Worm (Caenorhabditis elegans) whole organism, late embryonic: ENCODE data around the gene F58B4.3.

ENCODE experiments used
- F13H6.1 ChIP-seq: sonication (generic microtip); optimal IDR thresholded peaks from 2 replicates; lab custom pipeline; 2016; ENCODE audit warnings: missing genetic modification characterization, missing compliant biosample characterization
- K09A11.1 ChIP-seq: sonication (generic microtip); optimal IDR thresholded peaks from 2 replicates; lab custom pipeline; 2017; ENCODE audit warnings: antibody characterized with exemption, mild to moderate bottlenecking, missing genetic modification characterization, missing compliant biosample characterization; ENCODE audit not compliant: insufficient read depth
- T23F11.4 ChIP-seq: fragments of 200-800 bp; sonication (Bioruptor generic); optimal IDR thresholded peaks from 2 replicates; lab custom pipeline; 2018; ENCODE audit warnings: mild to moderate bottlenecking, missing genetic modification characterization, missing compliant biosample characterization
- ama-1 ChIP-seq: fragments of 150-350 bp; optimal IDR thresholded peaks from 2 replicates; lab custom pipeline; 2014
- ceh-14 ChIP-seq: sonication (generic microtip); optimal IDR thresholded peaks from 2 replicates; lab custom pipeline; 2016; ENCODE audit warnings: missing genotype, missing genetic modification characterization, missing compliant biosample characterization
- ceh-18 ChIP-seq: sonication (generic microtip); optimal IDR thresholded peaks from 2 replicates; lab custom pipeline; 2016; ENCODE audit warnings: missing genetic modification characterization, missing compliant biosample characterization
- ceh-19 ChIP-seq: fragments of 200-800 bp; sonication (Bioruptor generic); optimal IDR thresholded peaks from 2 replicates; lab custom pipeline; 2018; ENCODE audit warnings: mild to moderate bottlenecking, missing genetic modification characterization, missing compliant biosample characterization
- ceh-2 ChIP-seq: sonication (generic microtip); optimal IDR thresholded peaks from 2 replicates; lab custom pipeline; 2016; ENCODE audit warnings: missing genotype, missing genetic modification characterization, missing compliant biosample characterization
- ceh-22 ChIP-seq: sonication (generic microtip); optimal IDR thresholded peaks from 2 replicates; lab custom pipeline; 2017; ENCODE audit warnings: missing biosample characterization, missing genetic modification characterization
- ceh-24 ChIP-seq: sonication (generic microtip); optimal IDR thresholded peaks from 2 replicates; lab custom pipeline; 2016; ENCODE audit warnings: mild to moderate bottlenecking, missing genetic modification characterization, missing compliant biosample characterization
- ceh-31 ChIP-seq: sonication (generic microtip); optimal IDR thresholded peaks from 2 replicates; lab custom pipeline; 2016; ENCODE audit warnings: missing genetic modification characterization, missing compliant biosample characterization
- ceh-45 ChIP-seq: fragments of 200-800 bp; sonication (Bioruptor generic); IDR thresholded peaks from 2 replicates; pipeline ENCODE4 v1.3.6; 2022; ENCODE audit warnings: missing genetic modification reagents, missing genetic modification characterization, missing compliant biosample characterization
- ceh-48 ChIP-seq: sonication (generic microtip); optimal IDR thresholded peaks from 2 replicates; lab custom pipeline; 2016; ENCODE audit warnings: missing genetic modification characterization, inconsistent platforms, missing compliant biosample characterization
- ceh-9 ChIP-seq: sonication (generic microtip); optimal IDR thresholded peaks from 2 replicates; lab custom pipeline; 2016; ENCODE audit warnings: mild to moderate bottlenecking, missing genetic modification characterization, inconsistent platforms, missing compliant biosample characterization
- che-1 ChIP-seq: sonication (generic microtip); optimal IDR thresholded peaks from 2 replicates; lab custom pipeline; 2016; ENCODE audit warnings: mild to moderate bottlenecking, missing genetic modification characterization, missing compliant biosample characterization
- dmd-4 ChIP-seq: sonication (generic microtip); optimal IDR thresholded peaks from 2 replicates; lab custom pipeline; 2016; ENCODE audit warnings: borderline replicate concordance, missing genetic modification characterization, missing compliant biosample characterization
- elt-2 ChIP-seq: sonication (generic microtip); optimal IDR thresholded peaks from 2 replicates; lab custom pipeline; 2016; ENCODE audit warnings: missing genetic modification reagents, missing genetic modification characterization, missing compliant biosample characterization
- hlh-13 ChIP-seq: fragments of 200-800 bp; sonication (Bioruptor generic); optimal IDR thresholded peaks from 2 replicates; lab custom pipeline; 2018; ENCODE audit warnings: mild to moderate bottlenecking, missing genetic modification characterization, missing compliant biosample characterization
- hlh-30 ChIP-seq: sonication (generic microtip); optimal IDR thresholded peaks from 2 replicates; lab custom pipeline; 2017; ENCODE audit warnings: antibody characterized with exemption, missing genetic modification characterization, missing compliant biosample characterization; ENCODE audit not compliant: insufficient read depth
- hlh-6 ChIP-seq: sonication (generic microtip); optimal IDR thresholded peaks from 2 replicates; lab custom pipeline; 2016; ENCODE audit warnings: missing genotype, missing genetic modification characterization, missing compliant biosample characterization
- hlh-8 ChIP-seq: sonication (generic microtip); optimal IDR thresholded peaks from 2 replicates; lab custom pipeline; 2016; ENCODE audit warnings: missing genotype, missing genetic modification characterization, missing compliant biosample characterization
- lim-6 ChIP-seq: sonication (generic microtip); optimal IDR thresholded peaks from 2 replicates; lab custom pipeline; 2016; ENCODE audit warnings: missing genetic modification characterization, missing compliant biosample characterization
- lin-11 ChIP-seq: fragments of 200-800 bp; sonication (Bioruptor generic); optimal IDR thresholded peaks from 2 replicates; lab custom pipeline; 2018; ENCODE audit warnings: mild to moderate bottlenecking, missing genetic modification characterization, missing compliant biosample characterization
- madf-2 ChIP-seq: sonication (generic microtip); optimal IDR thresholded peaks from 2 replicates; lab custom pipeline; 2017; ENCODE audit warnings: missing genetic modification characterization, missing compliant biosample characterization
- nfya-1 ChIP-seq: sonication (generic microtip); optimal IDR thresholded peaks from 2 replicates; lab custom pipeline; 2017; ENCODE audit warnings: missing genetic modification characterization, mild to moderate bottlenecking, missing compliant biosample characterization, antibody characterized with exemption, moderate library complexity
- nhr-11 ChIP-seq: fragments of 150-350 bp; optimal IDR thresholded peaks from 2 replicates; lab custom pipeline; 2014; ENCODE audit warnings: missing biosample characterization, missing genetic modification characterization
- npax-4 ChIP-seq: sonication (generic microtip); optimal IDR thresholded peaks from 2 replicates; lab custom pipeline; 2016; ENCODE audit warnings: missing genetic modification characterization, missing compliant biosample characterization
- pat-9 ChIP-seq: fragments of 200-800 bp; sonication (Bioruptor generic); optimal IDR thresholded peaks from 2 replicates; lab custom pipeline; 2018; ENCODE audit warnings: mild to moderate bottlenecking, missing genetic modification characterization, moderate library complexity, missing compliant biosample characterization
- pha-4 ChIP-seq: fragments of 150-350 bp; optimal IDR thresholded peaks from 2 replicates; lab custom pipeline; 2018; ENCODE audit warnings: missing biosample characterization, missing genetic modification reagents, missing genetic modification characterization
- pqm-1 ChIP-seq: sonication (generic microtip); optimal IDR thresholded peaks from 2 replicates; lab custom pipeline; 2016; ENCODE audit warnings: missing genetic modification characterization, missing compliant biosample characterization
- rnt-1 ChIP-seq: sonication (generic microtip); optimal IDR thresholded peaks from 2 replicates; lab custom pipeline; 2016; ENCODE audit warnings: missing genetic modification characterization, missing compliant biosample characterization
- sdc-2 ChIP-seq: sonication (generic microtip); optimal IDR thresholded peaks from 2 replicates; lab custom pipeline; 2016; ENCODE audit warnings: missing genotype, missing genetic modification characterization, missing compliant biosample characterization
- sox-2 ChIP-seq: fragments of 200-800 bp; sonication (Bioruptor generic); IDR thresholded peaks from 2 replicates; pipeline ENCODE4 v1.3.6; 2022; ENCODE audit warnings: missing genetic modification reagents, missing genetic modification characterization, missing compliant biosample characterization
- tbx-7 ChIP-seq: sonication (generic microtip); optimal IDR thresholded peaks from 2 replicates; lab custom pipeline; 2016; ENCODE audit warnings: missing genotype, missing genetic modification characterization, missing compliant biosample characterization
- ttx-3 ChIP-seq: sonication (generic microtip); optimal IDR thresholded peaks from 2 replicates; lab custom pipeline; 2016; ENCODE audit warnings: missing genetic modification reagents, missing genetic modification characterization, missing compliant biosample characterization
- unc-55 ChIP-seq: sonication (generic microtip); optimal IDR thresholded peaks from 2 replicates; lab custom pipeline; 2017; ENCODE audit warnings: missing biosample characterization, missing genetic modification reagents, missing genetic modification characterization
- unc-86 ChIP-seq: sonication (generic microtip); optimal IDR thresholded peaks from 2 replicates; lab custom pipeline; 2016; ENCODE audit warnings: missing genetic modification characterization, missing compliant biosample characterization
- zip-5 ChIP-seq: sonication (generic microtip); optimal IDR thresholded peaks from 2 replicates; lab custom pipeline; 2016; ENCODE audit warnings: missing genetic modification characterization, missing compliant biosample characterization

Gene F58B4.3

ce11 chrV:10887564-10887963 is 42.0 kb upstream of the F58B4.3 start:
- no peak for TF ChIP-seq tbx-7 (tag; lab: Kevin White, UChicago)
- TF ChIP-seq unc-86 (tag; lab: Kevin White, UChicago): no peak
- no peak for TF ChIP-seq ceh-45 (GFP tag; lab: Robert Waterston, UW)
- TF ChIP-seq hlh-6 (tag; lab: Kevin White, UChicago): no peak
- no peak for TF ChIP-seq F13H6.1 (tag; lab: Kevin White, UChicago)
- TF ChIP-seq npax-4 (tag; lab: Kevin White, UChicago): no peak
- TF ChIP-seq sdc-2 (tag; lab: Kevin White, UChicago): no peak
- TF ChIP-seq unc-55 (GFP tag; lab: Kevin White, UChicago): no peak
- no peak for TF ChIP-seq ceh-31 (tag; lab: Kevin White, UChicago)
- no peak for TF ChIP-seq lin-11
- TF ChIP-seq nhr-11: no peak
- TF ChIP-seq che-1 (tag; lab: Kevin White, UChicago): no peak
- TF ChIP-seq ttx-3 (tag; lab: Kevin White, UChicago): no peak

- TF ChIP-seq lim-6 (tag; lab: Kevin White, UChicago) (no peak), ceh-14 (tag; lab: Kevin White, UChicago) (no peak), ceh-19 (GFP tag; lab: Kevin White, UChicago) (no peak), ceh-18 (tag; lab: Kevin White, UChicago) (no peak), ceh-24 (tag; lab: Kevin White, UChicago) (no peak), sox-2 (GFP tag; lab: Robert Waterston, UW) (no peak), elt-2 (tag; lab: Kevin White, UChicago) (no peak), ceh-48 (tag; lab: Kevin White, UChicago) (no peak), sdc-2 (tag; lab: Kevin White, UChicago) (no peak), hlh-8 (no peak), unc-86 (tag; lab: Kevin White, UChicago) (no peak), K09A11.1 (no peak), T23F11.4 (no peak), pat-9 (tag; lab: Kevin White, UChicago) (no peak), hlh-30 (tag; lab: Kevin White, UChicago) (no peak), ceh-2 (tag; lab: Kevin White, UChicago) (no peak), tbx-7 (tag; lab: Kevin White, UChicago) (no peak), ceh-9 (tag; lab: Kevin White, UChicago) (no peak), hlh-6 (tag; lab: Kevin White, UChicago) (no peak), nhr-11 (no peak)
Observed at ce11 chrV:10888153-10888552, 41.5 kb upstream of the F58B4.3 start.

- no peak for TF ChIP-seq ceh-2 (tag; lab: Kevin White, UChicago)
- TF ChIP-seq pat-9 (tag; lab: Kevin White, UChicago): no peak
- no peak for TF ChIP-seq ama-1
- no peak for TF ChIP-seq hlh-13 (GFP tag; lab: Kevin White, UChicago)
- TF ChIP-seq lim-6 (tag; lab: Kevin White, UChicago): no peak
- TF ChIP-seq nfya-1 (tag; lab: Kevin White, UChicago): no peak
- no peak for TF ChIP-seq zip-5
- TF ChIP-seq hlh-6 (tag; lab: Kevin White, UChicago): no peak
- no peak for TF ChIP-seq ceh-22 (tag; lab: Kevin White, UChicago)
- no peak for TF ChIP-seq madf-2
- TF ChIP-seq pha-4 (tag; lab: Kevin White, UChicago): no peak
- no peak for TF ChIP-seq ceh-31 (tag; lab: Kevin White, UChicago)
- no peak for TF ChIP-seq unc-55 (GFP tag; lab: Kevin White, UChicago)
- no peak for TF ChIP-seq pqm-1 (tag; lab: Kevin White, UChicago)
- TF ChIP-seq F13H6.1 (tag; lab: Kevin White, UChicago): no peak
- no peak for TF ChIP-seq tbx-7 (tag; lab: Kevin White, UChicago)
- no peak for TF ChIP-seq rnt-1 (tag; lab: Kevin White, UChicago)
- TF ChIP-seq dmd-4 (tag; lab: Kevin White, UChicago): no peak
Observed at ce11 chrV:10889036-10889435, 40.6 kb upstream of the F58B4.3 start, which contains the start of gene F32D8.11. F32D8.11 (minus strand) TSS chrV:10889136.
